Fruit fly (Drosophila melanogaster) whole organism, embryonic: ENCODE results near the gene path.
A peak's percentile ranks its signal among the peaks of the same experiment; 100 is the strongest.

Experiments used
- Abd-B ChIP-seq: fragments of 200-800 bp; sonication (Bioruptor generic); optimal IDR thresholded peaks from 2 replicates; lab custom pipeline; 2018; ENCODE audit warnings: missing biosample characterization, mild to moderate bottlenecking, missing genetic modification characterization, moderate library complexity
- B-H1 ChIP-seq: fragments of 200-800 bp; sonication (Bioruptor generic); IDR thresholded peaks from 3 replicates; pipeline ENCODE4 v1.3.6; 2022; ENCODE audit warnings: missing biosample characterization, missing genetic modification characterization
- CG10267 ChIP-seq: fragments of 200-800 bp; sonication (Bioruptor generic); optimal IDR thresholded peaks from 2 replicates; lab custom pipeline; 2018; ENCODE audit warnings: missing biosample characterization, mild to moderate bottlenecking, missing genetic modification characterization, moderate library complexity
- CG10654 ChIP-seq: fragments of 200-800 bp; sonication (Bioruptor generic); optimal IDR thresholded peaks from 2 replicates; lab custom pipeline; 2016; ENCODE audit warnings: missing biosample characterization, missing genetic modification characterization
- CG11085 ChIP-seq: fragments of 200-800 bp; sonication (Bioruptor generic); IDR thresholded peaks from 2 replicates; pipeline ENCODE4 v1.3.6; 2022; ENCODE audit warnings: missing biosample characterization, missing genetic modification characterization
- CG11695 ChIP-seq: fragments of 200-800 bp; sonication (Bioruptor generic); IDR thresholded peaks from 3 replicates; pipeline ENCODE4 v1.3.6; 2022; ENCODE audit warnings: missing biosample characterization, missing genetic modification characterization
- CG11723 ChIP-seq: fragments of 200-800 bp; sonication (Bioruptor generic); optimal IDR thresholded peaks from 2 replicates; lab custom pipeline; 2017; ENCODE audit warnings: missing biosample characterization, mild to moderate bottlenecking, missing genetic modification characterization
- CG12104 ChIP-seq: fragments of 200-800 bp; sonication (Bioruptor generic); optimal IDR thresholded peaks from 3 replicates; lab custom pipeline; 2016; ENCODE audit warnings: missing biosample characterization, missing genetic modification characterization
- CG12391 ChIP-seq: fragments of 200-800 bp; sonication (Bioruptor generic); optimal IDR thresholded peaks from 3 replicates; lab custom pipeline; 2018; ENCODE audit warnings: missing biosample characterization, mild to moderate bottlenecking, missing genetic modification characterization, moderate library complexity
- CG13123 ChIP-seq: fragments of 200-800 bp; sonication (Bioruptor generic); optimal IDR thresholded peaks from 2 replicates; lab custom pipeline; 2016; ENCODE audit warnings: missing biosample characterization, missing genetic modification characterization
- CG14441 ChIP-seq: fragments of 200-800 bp; sonication (Bioruptor generic); IDR thresholded peaks from 2 replicates; pipeline ENCODE4 v1.3.6; 2022; ENCODE audit warnings: missing biosample characterization, missing genetic modification characterization
- CG16863 ChIP-seq: fragments of 200-800 bp; sonication (Bioruptor generic); optimal IDR thresholded peaks from 3 replicates; lab custom pipeline; 2016; ENCODE audit warnings: missing biosample characterization, missing genetic modification characterization
- CG17568 ChIP-seq: fragments of 200-800 bp; sonication (Bioruptor generic); optimal IDR thresholded peaks from 2 replicates; lab custom pipeline; 2018; ENCODE audit warnings: missing biosample characterization, mild to moderate bottlenecking, missing genetic modification characterization, moderate library complexity
- CG17802 ChIP-seq: fragments of 200-800 bp; sonication (Bioruptor generic); optimal IDR thresholded peaks from 2 replicates; lab custom pipeline; 2018; ENCODE audit warnings: missing biosample characterization, mild to moderate bottlenecking, missing genetic modification characterization, moderate library complexity
- CG17829 ChIP-seq: fragments of 200-800 bp; optimal IDR thresholded peaks from 2 replicates; lab custom pipeline; 2019; ENCODE audit warnings: missing biosample characterization, mild to moderate bottlenecking, missing genetic modification characterization, moderate library complexity
- CG30020 ChIP-seq: fragments of 200-800 bp; optimal IDR thresholded peaks from 2 replicates; lab custom pipeline; 2019; ENCODE audit warnings: missing biosample characterization, mild to moderate bottlenecking, missing genetic modification characterization, moderate library complexity
- CG32532 ChIP-seq: fragments of 200-800 bp; sonication (Bioruptor generic); IDR thresholded peaks from 2 replicates; pipeline ENCODE4 v1.3.6; 2022; ENCODE audit warnings: missing biosample characterization, missing genetic modification characterization
- CG3726 ChIP-seq: fragments of 200-800 bp; sonication (Bioruptor generic); IDR thresholded peaks from 3 replicates; pipeline ENCODE4, ENCODE4 v1.3.6; 2022; ENCODE audit warnings: missing biosample characterization, missing genetic modification characterization
- CG4404 ChIP-seq: fragments of 200-800 bp; sonication (Bioruptor generic); IDR thresholded peaks from 2 replicates; pipeline ENCODE4 v1.3.6; 2022; ENCODE audit warnings: missing biosample characterization, missing genetic modification characterization
- CG7271 ChIP-seq: fragments of 200-800 bp; sonication (Bioruptor generic); optimal IDR thresholded peaks from 2 replicates; lab custom pipeline; 2018; ENCODE audit warnings: missing biosample characterization, mild to moderate bottlenecking, missing genetic modification characterization, moderate library complexity
- CG8089 ChIP-seq: fragments of 200-800 bp; sonication (Bioruptor generic); optimal IDR thresholded peaks from 3 replicates; lab custom pipeline; 2016; ENCODE audit warnings: missing biosample characterization, missing genetic modification characterization
- D19A ChIP-seq: fragments of 200-800 bp; optimal IDR thresholded peaks from 3 replicates; lab custom pipeline; 2019; ENCODE audit warnings: missing biosample characterization, mild to moderate bottlenecking, missing genetic modification characterization, moderate library complexity
- D19B ChIP-seq: fragments of 200-800 bp; sonication (Bioruptor generic); optimal IDR thresholded peaks from 2 replicates; lab custom pipeline; 2017; ENCODE audit warnings: missing biosample characterization, mild to moderate bottlenecking, missing genetic modification characterization
- Eip74EF ChIP-seq, 2 experiments: fragments of 200-800 bp in 1 of 2; fragments of >200 bp in 1 of 2; sonication (Bioruptor generic) in 1 of 2; optimal IDR thresholded peaks; 2 replicates each; lab custom pipeline; 2017 to 2019; ENCODE audit warnings: missing biosample characterization in 2 of 2, missing genetic modification characterization in 2 of 2, mild to moderate bottlenecking in 1 of 2, moderate library complexity in 1 of 2
- GATAe ChIP-seq: fragments of 200-800 bp; sonication (Bioruptor generic); conservative IDR thresholded peaks from 2 replicates; pipeline ENCODE4 v1.3.6; 2022; ENCODE audit warnings: missing biosample characterization, missing genetic modification characterization
- Hr78 ChIP-seq, 2 experiments: fragments of 200-800 bp in 1 of 2; fragments of >200 bp in 1 of 2; sonication (Bioruptor generic) in 1 of 2; optimal IDR thresholded peaks; 2 replicates each; lab custom pipeline; 2017 to 2019; ENCODE audit warnings: missing biosample characterization in 2 of 2, missing genetic modification characterization in 2 of 2, mild to moderate bottlenecking in 1 of 2, moderate library complexity in 1 of 2
- Kr ChIP-seq: fragments of 200-800 bp; sonication (Bioruptor generic); optimal IDR thresholded peaks from 2 replicates; lab custom pipeline; 2017; ENCODE audit warnings: missing biosample characterization, mild to moderate bottlenecking, missing genetic modification characterization
- Max ChIP-seq: fragments of 200-800 bp; sonication (Bioruptor generic); optimal IDR thresholded peaks from 2 replicates; lab custom pipeline; 2016; ENCODE audit warnings: missing biosample characterization, mild to moderate bottlenecking, missing genetic modification characterization
- Nf-YA ChIP-seq: fragments of 200-800 bp; sonication (Bioruptor generic); IDR thresholded peaks from 2 replicates; pipeline ENCODE4 v1.3.6; 2022; ENCODE audit warnings: missing biosample characterization, missing genetic modification characterization
- Opbp ChIP-seq: fragments of 200-800 bp; sonication (Bioruptor generic); IDR thresholded peaks from 3 replicates; pipeline ENCODE4 v1.3.6; 2022; ENCODE audit warnings: missing biosample characterization, missing genetic modification characterization; ENCODE audit not compliant: partially characterized antibody
- Ssrp ChIP-seq: fragments of 200-800 bp; sonication (Bioruptor generic); optimal IDR thresholded peaks from 2 replicates; lab custom pipeline; 2018; ENCODE audit warnings: missing biosample characterization, mild to moderate bottlenecking, missing genetic modification characterization, moderate library complexity
- ap ChIP-seq: fragments of 200-800 bp; sonication (Bioruptor generic); IDR thresholded peaks from 2 replicates; pipeline ENCODE4 v1.3.6; 2022; ENCODE audit warnings: missing biosample characterization, missing genetic modification characterization
- cwo ChIP-seq: fragments of 200-800 bp; sonication (Bioruptor generic); optimal IDR thresholded peaks from 3 replicates; lab custom pipeline; 2017; ENCODE audit warnings: missing biosample characterization, missing genetic modification characterization, mild to moderate bottlenecking, moderate library complexity, missing genetic modification reagents
- jing ChIP-seq: fragments of 200-800 bp; sonication (Bioruptor generic); optimal IDR thresholded peaks from 2 replicates; lab custom pipeline; 2018; ENCODE audit warnings: missing biosample characterization, mild to moderate bottlenecking, missing genetic modification characterization
- kni ChIP-seq: fragments of 200-800 bp; sonication (Bioruptor generic); optimal IDR thresholded peaks from 3 replicates; lab custom pipeline; 2017; ENCODE audit warnings: mild to moderate bottlenecking, missing biosample characterization, missing genetic modification reagents, missing genetic modification characterization
- lab ChIP-seq: fragments of 200-800 bp; sonication (Bioruptor generic); optimal IDR thresholded peaks from 3 replicates; lab custom pipeline; 2017; ENCODE audit warnings: missing biosample characterization, missing genetic modification characterization, mild to moderate bottlenecking, moderate library complexity, missing genetic modification reagents
- lbe ChIP-seq: fragments of 200-800 bp; sonication (Bioruptor generic); optimal IDR thresholded peaks from 2 replicates; lab custom pipeline; 2016; ENCODE audit warnings: missing biosample characterization, mild to moderate bottlenecking, missing genetic modification characterization
- nau ChIP-seq: fragments of 200-800 bp; sonication (Bioruptor generic); optimal IDR thresholded peaks from 3 replicates; lab custom pipeline; 2017; ENCODE audit warnings: missing biosample characterization, mild to moderate bottlenecking, missing genetic modification characterization, missing genetic modification reagents
- pan ChIP-seq, 4 experiments: fragments of >200 bp in 3 of 4; fragments of 200-800 bp in 1 of 4; sonication (Bioruptor generic) in 1 of 4; optimal IDR thresholded peaks in 3 of 4; IDR thresholded peaks in 1 of 4; 2 replicates each; pipeline versions ENCODE4 v1.3.6 to Lab custom; 2017 to 2022; ENCODE audit warnings: missing biosample characterization in 2 of 4, missing genetic modification characterization in 2 of 4, mixed read lengths in 1 of 4
- pb ChIP-seq: fragments of 200-800 bp; sonication (Bioruptor generic); optimal IDR thresholded peaks from 3 replicates; lab custom pipeline; 2016; ENCODE audit warnings: missing biosample characterization, missing genetic modification characterization
- prd ChIP-seq, 3 experiments: fragments of >200 bp in 2 of 3; fragments of 200-800 bp in 1 of 3; sonication (Bioruptor generic) in 1 of 3; optimal IDR thresholded peaks in 2 of 3; IDR thresholded peaks in 1 of 3; 2 replicates in 2 of 3; 3 replicates in 1 of 3; pipeline versions ENCODE4 v1.3.6 to Lab custom; 2017 to 2022; ENCODE audit warnings: missing biosample characterization in 1 of 3, missing genetic modification characterization in 1 of 3
- pros ChIP-seq: fragments of 200-800 bp; sonication (Bioruptor generic); optimal IDR thresholded peaks from 3 replicates; lab custom pipeline; 2019; ENCODE audit warnings: missing biosample characterization, mild to moderate bottlenecking, missing genetic modification characterization, moderate library complexity
- sim ChIP-seq: fragments of 200-800 bp; sonication (Bioruptor generic); IDR thresholded peaks from 2 replicates; pipeline ENCODE4 v1.3.6; 2022; ENCODE audit warnings: missing biosample characterization, missing genetic modification characterization
- ssp ChIP-seq: fragments of 200-800 bp; sonication (Bioruptor generic); IDR thresholded peaks from 2 replicates; pipeline ENCODE4 v1.3.6; 2022; ENCODE audit warnings: missing biosample characterization, missing genetic modification characterization
- tll ChIP-seq, 2 experiments: fragments of 200-800 bp in 1 of 2; fragments of >200 bp in 1 of 2; sonication (Bioruptor generic) in 1 of 2; optimal IDR thresholded peaks; 2 replicates each; lab custom pipeline; 2017 to 2019; ENCODE audit warnings: missing biosample characterization in 2 of 2, missing genetic modification characterization in 2 of 2, mild to moderate bottlenecking in 1 of 2, moderate library complexity in 1 of 2
- trh ChIP-seq: fragments of 200-800 bp; sonication (Bioruptor generic); optimal IDR thresholded peaks from 2 replicates; lab custom pipeline; 2016; ENCODE audit warnings: missing biosample characterization, missing genetic modification characterization
- wdn ChIP-seq: fragments of 200-800 bp; sonication (Bioruptor generic); IDR thresholded peaks from 2 replicates; pipeline ENCODE4 v1.3.6; 2022; ENCODE audit warnings: missing biosample characterization, missing genetic modification characterization

The path gene

dm6 chr3L:9462247-9462769 is 42.8 kb downstream of the path start:
- TF ChIP-seq CG11085 (GFP tag; lab: Robert Waterston, UW) (peak; percentile 45; the same call in 1 of the 2 replicates), Kr (GFP tag; lab: Kevin White, UChicago) (no peak), CG17829 (tag; lab: Kevin White, UChicago) (peak; percentile 92), CG10654 (GFP tag; lab: Kevin White, UChicago) (peak; percentile 74), CG30020 (tag; lab: Kevin White, UChicago) (peak; percentile 73), cwo (peak; percentile 82), CG7271 (tag; lab: Kevin White, UChicago) (peak; percentile 49), lbe (peak; percentile 82), prd (optimal IDR thresholded peaks at IDR 0.05; lab: Kevin White, UChicago) (no peak), prd (GFP tag; IDR thresholded peaks at IDR 0.05; lab: Robert Waterston, UW) (peak; percentile 79), CG12104 (GFP tag; lab: Kevin White, UChicago) (peak; percentile 86), D19A (tag; lab: Kevin White, UChicago) (peak; percentile 92), CG12391 (tag; lab: Kevin White, UChicago) (peak; percentile 96), CG11723 (GFP tag; lab: Kevin White, UChicago) (peak; percentile 81), pros (peak; percentile 75), Ssrp (peak; percentile 91), jing (GFP tag; lab: Kevin White, UChicago) (peak; percentile 24), Nf-YA (GFP tag; lab: Robert Waterston, UW) (peak; percentile 77), ap (GFP tag; lab: Robert Waterston, UW) (peak; percentile 40; the same call in 1 of the 2 replicates), Max (GFP tag; lab: Kevin White, UChicago) (peak; percentile 90), Hr78 (GFP tag; optimal IDR thresholded peaks at IDR 0.05; lab: Kevin White, UChicago) (peak in 1 of 2 experiments; percentile 71), CG32532 (GFP tag; lab: Robert Waterston, UW) (peak; percentile 73; the same call in 1 of the 2 replicates), trh (GFP tag; lab: Kevin White, UChicago) (peak; percentile 58), Abd-B (GFP tag; lab: Kevin White, UChicago) (peak; percentile 59), Opbp (peak; percentile 53; the same call in 2 of the 3 replicates), kni (GFP tag; lab: Kevin White, UChicago) (peak; percentile 31), CG3726 (GFP tag; lab: Robert Waterston, UW) (no peak), CG14441 (GFP tag; lab: Robert Waterston, UW) (peak; percentile 42; the same call in 1 of the 2 replicates), ssp (GFP tag; lab: Robert Waterston, UW) (0 out of 2 replicates have a peak, but pooled peaks have one; percentile 6), CG11695 (GFP tag; lab: Robert Waterston, UW) (peak; percentile 84), CG13123 (GFP tag; lab: Kevin White, UChicago) (peak; percentile 61), lab (GFP tag; lab: Kevin White, UChicago) (peak; percentile 91), sim (0 out of 2 replicates have a peak, but pooled peaks have one; percentile 34), tll (GFP tag; optimal IDR thresholded peaks at IDR 0.05; lab: Kevin White, UChicago) (no peak), CG16863 (GFP tag; lab: Kevin White, UChicago) (peak; percentile 71), nau (peak; percentile 89), CG4404 (peak; percentile 47; the same call in 1 of the 2 replicates), pb (peak; percentile 40), CG8089 (peak; percentile 29), GATAe (GFP tag; lab: Robert Waterston, UW) (no peak), CG17568 (GFP tag; lab: Kevin White, UChicago) (peak; percentile 83), Eip74EF (GFP tag; optimal IDR thresholded peaks at IDR 0.05; lab: Kevin White, UChicago) (peak in 1 of 2 experiments; percentile 92), B-H1 (GFP tag; lab: Robert Waterston, UW) (peak; percentile 75), pan (optimal IDR thresholded peaks at IDR 0.05; lab: Kevin White, UChicago) (no peak), pan (GFP tag; optimal IDR thresholded peaks at IDR 0.05 in 1 of 2, IDR thresholded peaks at IDR 0.05 in 1 of 2) (peak in 1 of 2 experiments; percentile 76), CG10267 (tag; lab: Kevin White, UChicago) (peak; percentile 92), CG17802 (tag; lab: Kevin White, UChicago) (peak; percentile 42), wdn (GFP tag; lab: Robert Waterston, UW) (peak; percentile 50), D19B (GFP tag; lab: Kevin White, UChicago) (peak; percentile 72)
